Fruit fly (Drosophila melanogaster) whole organism, prepupa: ENCODE results near the gene unc-119.

ENCODE experiments used
- Blimp-1 ChIP-seq: fragments of 200-800 bp; sonication (Bioruptor generic); optimal IDR thresholded peaks from 3 replicates; lab custom pipeline; 2017; ENCODE audit warnings: missing biosample characterization, missing genetic modification characterization, mild to moderate bottlenecking, moderate library complexity, missing genetic modification reagents
- CG10669 ChIP-seq: fragments of 200-800 bp; sonication (Bioruptor generic); optimal IDR thresholded peaks from 3 replicates; lab custom pipeline; 2018; ENCODE audit warnings: missing biosample characterization, mild to moderate bottlenecking, missing genetic modification characterization, moderate library complexity
- CG11294 ChIP-seq: fragments of 200-800 bp; sonication (Bioruptor generic); IDR thresholded peaks from 2 replicates; pipeline ENCODE4 v1.3.6; 2022; ENCODE audit warnings: missing biosample characterization, missing genetic modification characterization
- CG11762 ChIP-seq: fragments of 200-800 bp; sonication (Bioruptor generic); optimal IDR thresholded peaks from 3 replicates; lab custom pipeline; 2016; ENCODE audit warnings: missing biosample characterization, missing genetic modification characterization; ENCODE audit not compliant: insufficient read depth
- CG11902 ChIP-seq: fragments of 200-800 bp; sonication (Bioruptor generic); optimal IDR thresholded peaks from 3 replicates; lab custom pipeline; 2016; ENCODE audit warnings: missing biosample characterization, missing genetic modification characterization
- CG15336 ChIP-seq: fragments of 200-800 bp; sonication (Bioruptor generic); IDR thresholded peaks from 2 replicates; pipeline ENCODE4 v1.3.6; 2022; ENCODE audit warnings: missing biosample characterization, missing genetic modification characterization
- CG1621 ChIP-seq: fragments of 200-800 bp; sonication (Bioruptor generic); optimal IDR thresholded peaks from 3 replicates; lab custom pipeline; 2018; ENCODE audit warnings: missing biosample characterization, mild to moderate bottlenecking, missing genetic modification characterization
- CG16779 ChIP-seq: fragments of 200-800 bp; sonication (Bioruptor generic); optimal IDR thresholded peaks from 3 replicates; lab custom pipeline; 2017; ENCODE audit warnings: missing biosample characterization, mild to moderate bottlenecking, missing genetic modification characterization
- CG3032 ChIP-seq: fragments of 200-800 bp; optimal IDR thresholded peaks from 2 replicates; lab custom pipeline; 2019; ENCODE audit warnings: missing biosample characterization, mild to moderate bottlenecking, missing genetic modification characterization, moderate library complexity
- CG31627 ChIP-seq: fragments of 200-800 bp; sonication (Bioruptor generic); optimal IDR thresholded peaks from 3 replicates; lab custom pipeline; 2016; ENCODE audit warnings: missing biosample characterization, missing genetic modification characterization
- CG32006 ChIP-seq: fragments of 200-800 bp; sonication (Bioruptor generic); optimal IDR thresholded peaks from 3 replicates; lab custom pipeline; 2017; ENCODE audit warnings: missing biosample characterization, mild to moderate bottlenecking, missing genetic modification characterization
- CG34406 ChIP-seq: fragments of 200-800 bp; sonication (Bioruptor generic); optimal IDR thresholded peaks from 3 replicates; lab custom pipeline; 2016; ENCODE audit warnings: missing biosample characterization, missing genetic modification characterization
- CG3919 ChIP-seq: fragments of 200-800 bp; sonication (Bioruptor generic); optimal IDR thresholded peaks from 3 replicates; lab custom pipeline; 2016; ENCODE audit warnings: missing biosample characterization, missing genetic modification characterization
- CG4318 ChIP-seq: fragments of 200-800 bp; sonication (Bioruptor generic); optimal IDR thresholded peaks from 3 replicates; lab custom pipeline; 2017; ENCODE audit warnings: missing biosample characterization, mild to moderate bottlenecking, missing genetic modification characterization
- CG6276 ChIP-seq: fragments of 200-800 bp; sonication (Bioruptor generic); optimal IDR thresholded peaks from 2 replicates; lab custom pipeline; 2017; ENCODE audit warnings: missing biosample characterization, mild to moderate bottlenecking, missing genetic modification characterization
- CG6792 ChIP-seq: fragments of 200-800 bp; sonication (Bioruptor generic); optimal IDR thresholded peaks from 3 replicates; lab custom pipeline; 2016; ENCODE audit warnings: missing biosample characterization, missing genetic modification characterization
- CG6808 ChIP-seq: fragments of 200-800 bp; sonication (Bioruptor generic); optimal IDR thresholded peaks from 3 replicates; lab custom pipeline; 2017; ENCODE audit warnings: missing biosample characterization, missing genetic modification characterization, mild to moderate bottlenecking, moderate library complexity, missing genetic modification reagents
- CG7368 ChIP-seq: fragments of 200-800 bp; sonication (Bioruptor generic); optimal IDR thresholded peaks from 3 replicates; lab custom pipeline; 2016; ENCODE audit warnings: missing biosample characterization, missing genetic modification characterization
- CG8119 ChIP-seq: fragments of 200-800 bp; sonication (Bioruptor generic); IDR thresholded peaks from 3 replicates; pipeline ENCODE4 v1.3.6; 2022; ENCODE audit warnings: missing biosample characterization, missing genetic modification characterization
- CG8632 ChIP-seq: fragments of 200-800 bp; sonication (Bioruptor generic); optimal IDR thresholded peaks from 3 replicates; lab custom pipeline; 2016; ENCODE audit warnings: missing biosample characterization, missing genetic modification characterization
- Eip75B ChIP-seq: fragments of 200-800 bp; sonication (Bioruptor generic); optimal IDR thresholded peaks from 3 replicates; lab custom pipeline; 2016; ENCODE audit warnings: missing biosample characterization, missing genetic modification characterization
- Eip93F ChIP-seq: fragments of 200-800 bp; sonication (Bioruptor generic); optimal IDR thresholded peaks from 2 replicates; lab custom pipeline; 2016; ENCODE audit warnings: missing biosample characterization, mild to moderate bottlenecking, missing genetic modification characterization
- Gug ChIP-seq: fragments of 200-800 bp; sonication (Bioruptor generic); IDR thresholded peaks from 2 replicates; pipeline ENCODE4 v1.3.6; 2022; ENCODE audit warnings: missing biosample characterization, missing genetic modification characterization
- Hr38 ChIP-seq: sonication (Bioruptor generic); optimal IDR thresholded peaks from 2 replicates; lab custom pipeline; 2016; ENCODE audit warnings: missing biosample characterization, missing genetic modification characterization
- Hr39 ChIP-seq: fragments of 200-800 bp; sonication (Bioruptor generic); optimal IDR thresholded peaks from 2 replicates; lab custom pipeline; 2016; ENCODE audit warnings: missing biosample characterization, missing genetic modification characterization
- Hr4 ChIP-seq: fragments of 200-800 bp; sonication (Bioruptor generic); optimal IDR thresholded peaks from 3 replicates; lab custom pipeline; 2016; ENCODE audit warnings: missing biosample characterization, missing genetic modification characterization
- OdsH ChIP-seq: fragments of 200-800 bp; sonication (Bioruptor generic); optimal IDR thresholded peaks from 3 replicates; lab custom pipeline; 2016; ENCODE audit warnings: missing biosample characterization, missing genetic modification characterization
- Smox ChIP-seq: fragments of 200-800 bp; sonication (Bioruptor generic); optimal IDR thresholded peaks from 3 replicates; lab custom pipeline; 2016; ENCODE audit warnings: missing biosample characterization, missing genetic modification characterization
- Sox102F ChIP-seq: fragments of 200-800 bp; sonication (Bioruptor generic); optimal IDR thresholded peaks from 2 replicates; lab custom pipeline; 2016; ENCODE audit warnings: missing biosample characterization, mild to moderate bottlenecking, missing genetic modification characterization
- Sox14 ChIP-seq: fragments of 200-800 bp; sonication (Bioruptor generic); optimal IDR thresholded peaks from 3 replicates; lab custom pipeline; 2016; ENCODE audit warnings: missing biosample characterization, missing genetic modification characterization
- Sox15 ChIP-seq: fragments of 200-800 bp; sonication (Bioruptor generic); optimal IDR thresholded peaks from 3 replicates; lab custom pipeline; 2016; ENCODE audit warnings: missing biosample characterization, missing genetic modification characterization
- achi ChIP-seq: fragments of 200-800 bp; sonication (Bioruptor generic); optimal IDR thresholded peaks from 3 replicates; lab custom pipeline; 2016; ENCODE audit warnings: missing biosample characterization, missing genetic modification characterization
- acj6 ChIP-seq: fragments of 200-800 bp; sonication (Bioruptor generic); optimal IDR thresholded peaks from 3 replicates; lab custom pipeline; 2016; ENCODE audit warnings: missing biosample characterization, missing genetic modification characterization
- cyc ChIP-seq: fragments of 200-800 bp; sonication (Bioruptor generic); optimal IDR thresholded peaks from 3 replicates; lab custom pipeline; 2016; ENCODE audit warnings: missing biosample characterization, missing genetic modification characterization
- dsx ChIP-seq: fragments of 200-800 bp; optimal IDR thresholded peaks from 3 replicates; lab custom pipeline; 2019; ENCODE audit warnings: missing biosample characterization, mild to moderate bottlenecking, missing genetic modification characterization, moderate library complexity; ENCODE audit not compliant: poor library complexity, severe bottlenecking
- eg ChIP-seq: fragments of 200-800 bp; sonication (Bioruptor generic); IDR thresholded peaks from 3 replicates; pipeline ENCODE4 v1.3.6; 2022; ENCODE audit warnings: missing biosample characterization, missing genetic modification characterization
- fd59A ChIP-seq: fragments of 200-800 bp; sonication (Bioruptor generic); optimal IDR thresholded peaks from 2 replicates; lab custom pipeline; 2017; ENCODE audit warnings: missing biosample characterization, mild to moderate bottlenecking, missing genetic modification characterization, missing genetic modification reagents
- fkh ChIP-seq: fragments of 200-800 bp; sonication (Bioruptor generic); optimal IDR thresholded peaks from 3 replicates; lab custom pipeline; 2017; ENCODE audit warnings: missing biosample characterization, mild to moderate bottlenecking, missing genetic modification characterization, moderate library complexity
- pdm3 ChIP-seq: fragments of 200-800 bp; sonication (Bioruptor generic); optimal IDR thresholded peaks from 3 replicates; lab custom pipeline; 2016; ENCODE audit warnings: missing biosample characterization, missing genetic modification characterization
- salr ChIP-seq, 2 experiments: fragments of 200-800 bp; sonication (Bioruptor generic); optimal IDR thresholded peaks; 3 replicates each; lab custom pipeline; 2016 to 2018; ENCODE audit warnings: missing biosample characterization in 2 of 2, missing genetic modification characterization in 2 of 2, mild to moderate bottlenecking in 1 of 2
- spab ChIP-seq: fragments of 200-800 bp; sonication (Bioruptor generic); optimal IDR thresholded peaks from 2 replicates; lab custom pipeline; 2017; ENCODE audit warnings: missing biosample characterization, mild to moderate bottlenecking, missing genetic modification characterization, missing genetic modification reagents
- ss ChIP-seq, 2 experiments: fragments of 200-800 bp; sonication (Bioruptor generic); optimal IDR thresholded peaks; 2 replicates in 1 of 2; 3 replicates in 1 of 2; lab custom pipeline; 2017 to 2018; ENCODE audit warnings: mild to moderate bottlenecking in 2 of 2, missing biosample characterization in 2 of 2, missing genetic modification characterization in 2 of 2, moderate library complexity in 1 of 2
- svp ChIP-seq: fragments of 200-800 bp; sonication (Bioruptor generic); peaks from one replicate; lab custom pipeline; 2016; ENCODE audit warnings: missing biosample characterization, missing genetic modification characterization
- topi ChIP-seq: fragments of 200-800 bp; sonication (Bioruptor generic); optimal IDR thresholded peaks from 3 replicates; lab custom pipeline; 2016; ENCODE audit warnings: missing biosample characterization, missing genetic modification characterization
- vri ChIP-seq: fragments of 200-800 bp; sonication (Bioruptor generic); optimal IDR thresholded peaks from 3 replicates; lab custom pipeline; 2016; ENCODE audit warnings: missing biosample characterization, mild to moderate bottlenecking, missing genetic modification characterization

unc-119 gene

DNA sequence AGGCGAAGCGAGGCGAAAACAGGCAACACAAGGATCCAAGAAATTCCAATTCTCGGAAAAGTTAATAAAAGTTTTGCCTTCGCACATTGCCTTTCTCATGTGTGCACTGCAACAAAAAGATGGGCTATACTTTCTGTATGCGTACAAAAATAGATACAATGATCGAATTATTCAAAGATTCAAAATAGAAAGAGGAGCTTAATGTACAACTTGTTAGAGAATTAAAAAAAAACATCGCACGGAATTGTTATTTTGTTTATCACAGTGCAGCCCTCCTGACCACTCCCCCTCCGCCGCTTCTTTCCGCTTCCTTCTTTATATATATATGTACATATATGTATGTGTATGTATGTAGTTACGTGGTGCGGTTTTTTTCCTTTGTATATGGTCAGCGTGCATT, 11.2 kb upstream of the unc-119 start (continued):
- peak; percentile 84 for TF ChIP-seq dsx (GFP tag; lab: Kevin White, UChicago)
- TF ChIP-seq CG7368: peak; percentile 91
- peak; percentile 89 for TF ChIP-seq CG11902
- TF ChIP-seq CG8632 (GFP tag; lab: Kevin White, UChicago): peak; percentile 92
- peak; percentile 79 for TF ChIP-seq Blimp-1 (GFP tag; lab: Kevin White, UChicago)
- TF ChIP-seq fd59A (GFP tag; lab: Kevin White, UChicago): peak; percentile 95
- peak; percentile 96 for TF ChIP-seq CG3919 (GFP tag; lab: Kevin White, UChicago)

DNA sequence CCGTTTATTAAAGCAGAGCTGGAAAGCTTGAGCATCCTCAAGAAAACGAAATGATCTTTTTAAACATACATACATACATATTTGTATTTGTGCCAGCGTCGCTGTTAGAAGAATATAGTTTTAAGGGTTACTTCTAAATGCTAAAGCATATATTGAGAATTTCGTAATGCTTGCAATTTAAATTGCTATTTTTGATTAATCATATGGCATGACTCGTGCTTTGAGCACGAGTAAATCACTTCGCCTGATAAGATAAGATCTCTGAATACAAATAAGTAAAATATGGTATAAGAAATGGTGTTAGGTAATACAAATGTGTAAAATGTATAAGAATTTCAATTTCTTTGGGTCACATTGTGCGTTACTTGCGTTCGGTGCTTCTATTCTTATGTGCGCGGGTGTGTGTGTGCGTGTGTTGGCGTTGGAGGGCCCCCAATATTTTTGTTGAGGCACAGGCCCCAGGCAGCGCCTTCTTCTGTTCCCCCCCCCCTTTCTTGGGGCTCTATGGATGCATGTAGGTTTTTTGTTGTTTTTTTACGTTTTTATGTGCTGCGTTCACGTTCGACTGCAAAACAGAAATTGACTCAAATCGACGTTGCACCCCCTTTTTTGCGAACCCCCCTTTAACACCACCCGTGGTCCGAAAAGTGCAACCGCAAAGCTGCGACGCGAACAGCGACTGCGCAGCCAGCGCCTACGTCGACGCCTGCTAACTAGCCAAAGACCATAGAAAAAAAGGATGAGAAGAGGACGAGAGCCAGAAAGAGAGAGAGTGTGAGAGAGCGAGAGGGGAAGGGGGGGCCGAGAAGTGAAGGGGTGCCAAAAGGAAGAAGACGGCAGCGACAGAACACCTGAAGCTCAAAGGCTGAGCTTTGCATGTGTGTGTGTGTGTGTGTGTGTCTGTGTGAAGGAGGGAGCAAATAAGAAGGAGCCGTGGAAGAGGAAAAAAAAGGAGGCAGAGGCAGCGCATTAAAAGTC, 10.5 kb upstream of the unc-119 start:
- TF ChIP-seq CG4318 (GFP tag; lab: Kevin White, UChicago) (peak; percentile 79), Sox15 (GFP tag; lab: Kevin White, UChicago) (peak; percentile 77), CG11294 (0 out of 2 replicates have a peak, but pooled peaks have one; percentile 38), CG32006 (GFP tag; lab: Kevin White, UChicago) (peak; percentile 94), Sox14 (GFP tag; lab: Kevin White, UChicago) (peak; percentile 82), CG8119 (GFP tag; lab: Robert Waterston, UW) (peak; percentile 56; the same call in 2 of the 3 replicates), Eip93F (peak; percentile 74), Gug (peak; percentile 65), Hr39 (GFP tag; lab: Kevin White, UChicago) (peak; percentile 76), cyc (GFP tag; lab: Kevin White, UChicago) (peak; percentile 78), svp (GFP tag; lab: Kevin White, UChicago) (peak; percentile 78), Hr38 (GFP tag; lab: Kevin White, UChicago) (no peak), CG31627 (peak; percentile 85), CG34406 (peak; percentile 62), Blimp-1 (GFP tag; lab: Kevin White, UChicago) (peak; percentile 52), CG7368 (peak; percentile 58), CG8632 (GFP tag; lab: Kevin White, UChicago) (peak; percentile 69), ss (GFP tag; optimal IDR thresholded peaks at IDR 0.05; lab: Kevin White, UChicago) (no peak), CG6276 (GFP tag; lab: Kevin White, UChicago) (peak; percentile 88), vri (GFP tag; lab: Kevin White, UChicago) (peak; percentile 75), achi (GFP tag; lab: Kevin White, UChicago) (peak; percentile 74), CG11902 (peak; percentile 42), Hr4 (GFP tag; lab: Kevin White, UChicago) (peak; percentile 81), CG10669 (GFP tag; lab: Kevin White, UChicago) (peak; percentile 73), CG16779 (tag; lab: Kevin White, UChicago) (peak; percentile 53), fd59A (GFP tag; lab: Kevin White, UChicago) (peak; percentile 89), salr (GFP tag; optimal IDR thresholded peaks at IDR 0.05; lab: Kevin White, UChicago) (peak; percentile 38 to 89), CG15336 (GFP tag; lab: Robert Waterston, UW) (peak; percentile 62), acj6 (peak; percentile 72), dsx (GFP tag; lab: Kevin White, UChicago) (peak; percentile 38), CG6792 (peak; percentile 69), CG3919 (GFP tag; lab: Kevin White, UChicago) (peak; percentile 71), OdsH (GFP tag; lab: Kevin White, UChicago) (peak; percentile 81), topi (GFP tag; lab: Kevin White, UChicago) (peak; percentile 90), pdm3 (peak; percentile 84), spab (GFP tag; lab: Kevin White, UChicago) (peak; percentile 79), CG11762 (GFP tag; lab: Kevin White, UChicago) (peak; percentile 78), CG6808 (GFP tag; lab: Kevin White, UChicago) (peak; percentile 87), CG3032 (tag; lab: Kevin White, UChicago) (peak; percentile 75), Eip75B (GFP tag; lab: Kevin White, UChicago) (peak; percentile 83), CG1621 (tag; lab: Kevin White, UChicago) (peak; percentile 27), eg (peak; percentile 82), Sox102F (GFP tag; lab: Kevin White, UChicago) (peak; percentile 63), fkh (no peak), Smox (GFP tag; lab: Kevin White, UChicago) (peak; percentile 84)
